Worm (Caenorhabditis elegans) whole organism, young adult: ENCODE data around the gene ugt-7.

Source experiments
- F10E7.11 ChIP-seq: sonication (generic microtip); optimal IDR thresholded peaks from 2 replicates; lab custom pipeline; 2017; ENCODE audit warnings: mild to moderate bottlenecking, missing genetic modification characterization, moderate library complexity, missing compliant biosample characterization
- F33H1.4 ChIP-seq: fragments of 200-800 bp; sonication (Bioruptor generic); IDR thresholded peaks from 2 replicates; pipeline ENCODE4 v1.3.6; 2022; ENCODE audit warnings: missing genetic modification reagents, missing genetic modification characterization, missing compliant biosample characterization
- F49E8.2 ChIP-seq: sonication (generic microtip); optimal IDR thresholded peaks from 3 replicates; lab custom pipeline; 2017; ENCODE audit warnings: missing genetic modification characterization, mild to moderate bottlenecking, missing compliant biosample characterization, antibody characterized with exemption, moderate library complexity; ENCODE audit not compliant: insufficient read depth
- F55B11.4 ChIP-seq: sonication (generic microtip); optimal IDR thresholded peaks from 2 replicates; lab custom pipeline; 2016; ENCODE audit warnings: missing compliant biosample characterization, missing genetic modification characterization, borderline replicate concordance; ENCODE audit not compliant: insufficient read depth
- K12H6.12 ChIP-seq: fragments of 200-800 bp; sonication (Bioruptor generic); optimal IDR thresholded peaks from 2 replicates; lab custom pipeline; 2018; ENCODE audit warnings: mild to moderate bottlenecking, missing genetic modification characterization, missing compliant biosample characterization
- T07F8.4 ChIP-seq: sonication (generic microtip); optimal IDR thresholded peaks from 2 replicates; lab custom pipeline; 2016; ENCODE audit warnings: mild to moderate bottlenecking, missing genetic modification characterization, moderate library complexity, missing compliant biosample characterization
- Y67H2A.10 ChIP-seq: fragments of 200-800 bp; sonication (Bioruptor generic); conservative IDR thresholded peaks from 2 replicates; pipeline ENCODE4 v1.3.6; 2022; ENCODE audit warnings: missing genetic modification reagents, missing genetic modification characterization, missing compliant biosample characterization
- Y95B8A.8 ChIP-seq: fragments of 200-800 bp; sonication (Bioruptor generic); IDR thresholded peaks from 2 replicates; pipeline ENCODE4 v1.3.6; 2022; ENCODE audit warnings: missing genetic modification reagents, missing genetic modification characterization, missing compliant biosample characterization
- atf-7 ChIP-seq: sonication (generic microtip); optimal IDR thresholded peaks from 2 replicates; lab custom pipeline; 2017; ENCODE audit warnings: mild to moderate bottlenecking, missing genetic modification characterization, missing compliant biosample characterization
- attf-6 ChIP-seq: fragments of 200-800 bp; sonication (Bioruptor generic); IDR thresholded peaks from 2 replicates; pipeline ENCODE4 v1.3.6; 2022; ENCODE audit warnings: missing genetic modification reagents, missing genetic modification characterization, missing compliant biosample characterization
- ceh-40 ChIP-seq: fragments of 200-800 bp; sonication (Bioruptor generic); IDR thresholded peaks from 2 replicates; pipeline ENCODE4 v1.3.6; 2022; ENCODE audit warnings: missing genetic modification characterization, missing compliant biosample characterization
- die-1 ChIP-seq: sonication (generic microtip); optimal IDR thresholded peaks from 2 replicates; lab custom pipeline; 2016; ENCODE audit warnings: missing genotype, mild to moderate bottlenecking, missing genetic modification characterization, missing compliant biosample characterization
- efl-1 ChIP-seq: fragments of 150-350 bp; optimal IDR thresholded peaks from 2 replicates; lab custom pipeline; 2014; ENCODE audit warnings: missing biosample characterization, missing genetic modification reagents, missing genetic modification characterization
- egl-18 ChIP-seq: fragments of 200-800 bp; sonication (Bioruptor generic); IDR thresholded peaks from 2 replicates; pipeline ENCODE4 v1.3.6; 2022; ENCODE audit warnings: missing genetic modification reagents, missing genetic modification characterization, missing compliant biosample characterization
- egl-44 ChIP-seq: fragments of 200-800 bp; sonication (Bioruptor generic); IDR thresholded peaks from 2 replicates; pipeline ENCODE4 v1.3.6; 2022; ENCODE audit warnings: missing genetic modification reagents, missing genetic modification characterization, missing compliant biosample characterization
- egrh-3 ChIP-seq: fragments of 200-800 bp; sonication (Bioruptor generic); IDR thresholded peaks from 2 replicates; pipeline ENCODE4 v1.3.6; 2022; ENCODE audit warnings: missing genetic modification reagents, missing genetic modification characterization, missing compliant biosample characterization
- hmg-1.2 ChIP-seq: fragments of 200-800 bp; sonication (Bioruptor generic); IDR thresholded peaks from 2 replicates; pipeline ENCODE4 v1.3.6; 2022; ENCODE audit warnings: missing genetic modification reagents, missing genetic modification characterization, missing compliant biosample characterization
- let-607 ChIP-seq, 2 experiments: fragments of 200-800 bp in 1 of 2; sonication (Bioruptor generic) in 1 of 2; sonication (generic microtip) in 1 of 2; optimal IDR thresholded peaks; 2 replicates each; lab custom pipeline; 2016 to 2018; ENCODE audit warnings: mild to moderate bottlenecking in 2 of 2, missing compliant biosample characterization in 2 of 2, missing genetic modification characterization in 2 of 2, moderate library complexity in 2 of 2, missing genotype in 1 of 2
- lin-40 ChIP-seq: sonication (generic microtip); optimal IDR thresholded peaks from 2 replicates; lab custom pipeline; 2016; ENCODE audit warnings: missing genetic modification characterization, mild to moderate bottlenecking, missing compliant biosample characterization, missing genotype, missing genetic modification reagents
- mel-28 ChIP-seq: sonication (generic microtip); optimal IDR thresholded peaks from 2 replicates; lab custom pipeline; 2016; ENCODE audit warnings: borderline replicate concordance, mild to moderate bottlenecking, missing genetic modification characterization, missing compliant biosample characterization
- nhr-90 ChIP-seq: sonication (generic microtip); optimal IDR thresholded peaks from 2 replicates; lab custom pipeline; 2016; ENCODE audit warnings: missing genotype, mild to moderate bottlenecking, missing genetic modification characterization, missing compliant biosample characterization
- pbrm-1 ChIP-seq: fragments of 200-800 bp; sonication (Bioruptor generic); IDR thresholded peaks from 2 replicates; pipeline ENCODE4 v1.3.6; 2022; ENCODE audit warnings: missing genetic modification reagents, missing genetic modification characterization, missing compliant biosample characterization
- pha-4 ChIP-seq: fragments of 150-350 bp; sonication (generic microtip); optimal IDR thresholded peaks from 2 replicates; lab custom pipeline; 2014; ENCODE audit warnings: missing biosample characterization, missing genetic modification reagents, missing genetic modification characterization
- somi-1 ChIP-seq: fragments of 200-800 bp; sonication (Bioruptor generic); optimal IDR thresholded peaks from 2 replicates; lab custom pipeline; 2018; ENCODE audit warnings: mild to moderate bottlenecking, missing genetic modification characterization, missing compliant biosample characterization
- sptf-2 ChIP-seq: fragments of 200-800 bp; sonication (Bioruptor generic); optimal IDR thresholded peaks from 2 replicates; lab custom pipeline; 2018; ENCODE audit warnings: mild to moderate bottlenecking, missing genetic modification characterization, missing compliant biosample characterization
- tbp1 ChIP-seq: fragments of 200-800 bp; sonication (Bioruptor generic); optimal IDR thresholded peaks from 2 replicates; lab custom pipeline; 2018; ENCODE audit warnings: mild to moderate bottlenecking, missing genetic modification characterization, missing compliant biosample characterization
- unc-130 ChIP-seq: sonication (generic microtip); optimal IDR thresholded peaks from 2 replicates; lab custom pipeline; 2016; ENCODE audit warnings: missing genetic modification reagents, missing genetic modification characterization, missing compliant biosample characterization
- ztf-18 ChIP-seq: sonication (generic microtip); optimal IDR thresholded peaks from 2 replicates; lab custom pipeline; 2016; ENCODE audit warnings: missing genotype, mild to moderate bottlenecking, missing genetic modification characterization, missing compliant biosample characterization
- ztf-3 ChIP-seq: fragments of 200-800 bp; sonication (Bioruptor generic); optimal IDR thresholded peaks from 2 replicates; lab custom pipeline; 2018; ENCODE audit warnings: mild to moderate bottlenecking, missing genetic modification characterization, missing compliant biosample characterization
- ztf-6 ChIP-seq: fragments of 200-800 bp; sonication (Bioruptor generic); IDR thresholded peaks from 2 replicates; pipeline ENCODE4 v1.3.6; 2022; ENCODE audit warnings: missing genetic modification reagents, missing genetic modification characterization, missing compliant biosample characterization

ugt-7 gene

DNA sequence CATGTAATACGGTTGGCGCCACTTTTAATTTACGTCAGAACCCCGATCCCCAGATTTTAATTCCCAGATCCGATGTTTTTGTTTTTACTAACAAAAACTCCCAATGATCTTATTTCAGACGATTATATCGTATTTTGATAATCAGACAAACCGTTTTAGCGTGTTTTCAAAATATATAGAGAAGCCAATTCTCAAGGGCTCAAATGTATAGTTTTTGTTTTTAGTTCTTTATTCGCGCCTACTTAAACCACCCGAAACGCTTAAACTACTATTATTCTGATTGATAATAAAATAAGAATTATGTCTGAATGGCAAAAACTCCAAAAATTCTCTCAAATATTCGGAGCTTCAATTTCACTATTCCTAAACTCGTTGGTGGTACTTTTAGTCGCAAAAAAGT is 43.8 kb downstream of the ugt-7 start, which contains the start of gene str-208:
str-208 (plus strand) TSS at position 301 of the 400 bp plus-strand sequence.
- TF ChIP-seq Y67H2A.10 (GFP tag; lab: Robert Waterston, UW) (no peak), egrh-3 (GFP tag; lab: Robert Waterston, UW) (no peak), ztf-6 (GFP tag; lab: Robert Waterston, UW) (no peak), T07F8.4 (tag; lab: Kevin White, UChicago) (no peak), F49E8.2 (no peak), ceh-40 (GFP tag; lab: Robert Waterston, UW) (no peak), lin-40 (no peak), nhr-90 (no peak), tbp1 (GFP tag; lab: Kevin White, UChicago) (no peak)

DNA sequence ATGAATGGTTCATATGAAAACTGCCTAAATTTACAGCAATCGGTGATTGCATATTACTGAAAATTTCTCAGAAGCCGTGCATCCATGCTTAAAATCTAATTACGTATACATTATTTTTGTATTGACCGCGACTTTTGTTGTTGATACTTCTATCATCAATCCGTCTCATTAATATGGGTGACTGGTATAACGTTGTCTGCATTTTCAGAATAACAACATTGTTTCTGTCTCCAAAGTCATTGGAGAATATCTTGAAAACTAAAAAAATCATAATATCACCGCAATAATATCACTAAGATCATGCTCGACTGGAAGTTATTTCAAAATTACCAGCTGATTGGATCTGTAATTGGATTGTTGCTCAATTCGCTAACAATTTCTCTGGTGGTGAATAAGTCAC is 48.9 kb downstream of the ugt-7 start, which contains the start of gene str-207:
str-207 (plus strand) TSS at position 301 of the 400 bp plus-strand sequence.
- TF ChIP-seq hmg-1.2: no peak
- no peak for TF ChIP-seq somi-1
- TF ChIP-seq pbrm-1 (GFP tag; lab: Robert Waterston, UW): no peak
- TF ChIP-seq unc-130 (GFP tag; lab: Kevin White, UChicago): no peak
- TF ChIP-seq sptf-2 (GFP tag; lab: Kevin White, UChicago): no peak
- no peak for TF ChIP-seq mel-28
- TF ChIP-seq Y95B8A.8 (GFP tag; lab: Robert Waterston, UW): no peak
- TF ChIP-seq egl-18 (GFP tag; lab: Robert Waterston, UW): no peak
- TF ChIP-seq ztf-18 (tag; lab: Kevin White, UChicago): no peak
- no peak for TF ChIP-seq T07F8.4 (tag; lab: Kevin White, UChicago)
- TF ChIP-seq ztf-3: no peak
- TF ChIP-seq attf-6 (GFP tag; lab: Robert Waterston, UW): no peak
- no peak for TF ChIP-seq efl-1 (GFP tag; lab: Kevin White, UChicago)
- TF ChIP-seq F55B11.4 (tag; lab: Kevin White, UChicago): no peak
- no peak for TF ChIP-seq lin-40
- TF ChIP-seq egl-44 (GFP tag; lab: Robert Waterston, UW): no peak
- no peak for TF ChIP-seq pha-4
- TF ChIP-seq ztf-6 (GFP tag; lab: Robert Waterston, UW): no peak
- no peak for TF ChIP-seq atf-7 (tag; lab: Kevin White, UChicago)
- no peak for TF ChIP-seq F33H1.4 (GFP tag; lab: Robert Waterston, UW)
- TF ChIP-seq, all 124 proteins: peak for 0

DNA sequence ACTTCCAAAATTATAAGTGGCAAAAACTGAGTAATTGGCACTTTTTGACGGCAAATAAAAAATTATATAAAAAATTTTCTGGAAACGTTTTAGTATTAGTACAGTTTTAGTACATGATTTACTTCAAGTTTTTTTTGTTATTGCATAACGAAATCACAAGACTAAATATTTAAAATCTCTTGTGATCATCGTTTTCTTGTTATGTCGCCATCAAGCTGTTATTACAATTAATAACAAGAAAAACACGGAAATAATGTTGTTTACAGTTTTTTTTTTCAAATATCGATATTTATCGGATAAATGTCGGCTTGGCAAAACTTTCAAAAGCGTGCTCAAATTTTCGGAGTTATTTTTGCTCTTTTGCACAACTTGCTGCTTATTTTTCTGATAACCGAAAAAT is 51.7 kb downstream of the ugt-7 start, which contains the start of gene str-209:
str-209 (plus strand) TSS at position 301 of the 400 bp plus-strand sequence.
- TF ChIP-seq egl-44 (GFP tag; lab: Robert Waterston, UW) (no peak), die-1 (tag; lab: Kevin White, UChicago) (no peak), let-607 (tag; optimal IDR thresholded peaks at IDR 0.05; lab: Kevin White, UChicago) (no peak), F10E7.11 (tag; lab: Kevin White, UChicago) (no peak), K12H6.12 (tag; lab: Kevin White, UChicago) (no peak)
